Fruit fly (Drosophila melanogaster) whole organism, pupa: ENCODE measurements around the gene CG31122.

Experiments
- CG12605 ChIP-seq: fragments of 200-800 bp; sonication (Bioruptor generic); IDR thresholded peaks from 2 replicates; pipeline ENCODE4 v1.3.6; 2022; ENCODE audit warnings: missing biosample characterization, missing genetic modification characterization
- CG13204 ChIP-seq: fragments of 200-800 bp; sonication (Bioruptor generic); optimal IDR thresholded peaks from 2 replicates; lab custom pipeline; 2018; ENCODE audit warnings: missing biosample characterization, mild to moderate bottlenecking, missing genetic modification characterization, moderate library complexity
- CG14655 ChIP-seq: fragments of 200-800 bp; sonication (Bioruptor generic); optimal IDR thresholded peaks from 3 replicates; lab custom pipeline; 2017; ENCODE audit warnings: mild to moderate bottlenecking, missing biosample characterization, missing genetic modification reagents, missing genetic modification characterization
- CG15710 ChIP-seq: fragments of 200-800 bp; sonication (Bioruptor generic); optimal IDR thresholded peaks from 2 replicates; lab custom pipeline; 2018; ENCODE audit warnings: missing biosample characterization, mild to moderate bottlenecking, missing genetic modification characterization, moderate library complexity
- CG17806 ChIP-seq: fragments of 200-800 bp; sonication (Bioruptor generic); optimal IDR thresholded peaks from 2 replicates; lab custom pipeline; 2018; ENCODE audit warnings: missing biosample characterization, mild to moderate bottlenecking, missing genetic modification characterization, moderate library complexity
- CG4496 ChIP-seq: fragments of 200-800 bp; sonication (Bioruptor generic); IDR thresholded peaks from 3 replicates; pipeline ENCODE4 v1.3.6; 2022; ENCODE audit warnings: missing biosample characterization, missing genetic modification characterization
- EcR ChIP-seq: fragments of 200-800 bp; sonication (Bioruptor generic); optimal IDR thresholded peaks from 3 replicates; lab custom pipeline; 2019; ENCODE audit warnings: missing biosample characterization, missing genetic modification characterization, mild to moderate bottlenecking, moderate library complexity, missing genetic modification reagents
- Pif1B ChIP-seq: fragments of 200-800 bp; sonication (Bioruptor generic); optimal IDR thresholded peaks from 3 replicates; lab custom pipeline; 2016; ENCODE audit warnings: missing biosample characterization, missing genetic modification characterization
- Snoo ChIP-seq: fragments of 200-800 bp; sonication (Bioruptor generic); optimal IDR thresholded peaks from 3 replicates; lab custom pipeline; 2017; ENCODE audit warnings: missing biosample characterization, mild to moderate bottlenecking, missing genetic modification characterization, inconsistent platforms
- fd96Ca ChIP-seq: fragments of 200-800 bp; sonication (Bioruptor generic); IDR thresholded peaks from 3 replicates; pipeline ENCODE4 v1.3.6; 2022; ENCODE audit warnings: missing biosample characterization, missing genetic modification characterization
- gl ChIP-seq: fragments of 200-800 bp; sonication (Bioruptor generic); optimal IDR thresholded peaks from 2 replicates; lab custom pipeline; 2018; ENCODE audit warnings: missing biosample characterization, mild to moderate bottlenecking, missing genetic modification characterization
- rn ChIP-seq: fragments of 200-800 bp; sonication (Bioruptor generic); IDR thresholded peaks from 2 replicates; pipeline ENCODE4 v1.3.6; 2022; ENCODE audit warnings: missing biosample characterization, missing genetic modification characterization

- TF ChIP-seq CG12605 (GFP tag; lab: Robert Waterston, UW), result no peak
- no peak for TF ChIP-seq Pif1B (GFP tag; lab: Kevin White, UChicago)
- TF ChIP-seq CG4496 (GFP tag; lab: Robert Waterston, UW), result no peak
- TF ChIP-seq CG17806, result peak; percentile 11
- no peak for TF ChIP-seq EcR (GFP tag; lab: Kevin White, UChicago)
- TF ChIP-seq rn (GFP tag; lab: Robert Waterston, UW), result no peak
- TF ChIP-seq Snoo (tag; lab: Kevin White, UChicago), result no peak
- TF ChIP-seq CG13204 (GFP tag; lab: Kevin White, UChicago), result no peak
- TF ChIP-seq gl (tag; lab: Kevin White, UChicago), result no peak
- peak; percentile 33 for TF ChIP-seq CG15710 (tag; lab: Kevin White, UChicago)
- peak; percentile 56 for TF ChIP-seq CG14655 (GFP tag; lab: Kevin White, UChicago)
- no peak for TF ChIP-seq fd96Ca
These were observed 46.2 kb upstream of the CG31122 start for dm6 chr3R:18458912-18459311.
